Fruit fly (Drosophila melanogaster) whole organism, embryonic: ENCODE data around the gene Bcat.

Source experiments
- B-H1 ChIP-seq: fragments of 200-800 bp; sonication (Bioruptor generic); IDR thresholded peaks from 3 replicates; pipeline ENCODE4 v1.3.6; 2022; ENCODE audit warnings: missing biosample characterization, missing genetic modification characterization
- CG10321 ChIP-seq: fragments of 200-800 bp; sonication (Bioruptor generic); IDR thresholded peaks from 2 replicates; pipeline ENCODE4 v1.3.6; 2022; ENCODE audit warnings: missing biosample characterization, missing genetic modification characterization
- CG11085 ChIP-seq: fragments of 200-800 bp; sonication (Bioruptor generic); IDR thresholded peaks from 2 replicates; pipeline ENCODE4 v1.3.6; 2022; ENCODE audit warnings: missing biosample characterization, missing genetic modification characterization
- CG11560 ChIP-seq: fragments of 200-800 bp; sonication (Bioruptor generic); IDR thresholded peaks from 3 replicates; pipeline ENCODE4 v1.3.6; 2022; ENCODE audit warnings: missing biosample characterization, missing genetic modification characterization
- CG14965 ChIP-seq: fragments of 200-800 bp; sonication (Bioruptor generic); optimal IDR thresholded peaks from 2 replicates; lab custom pipeline; 2016; ENCODE audit warnings: missing biosample characterization, missing genetic modification characterization, borderline replicate concordance
- CG15269 ChIP-seq: fragments of 200-800 bp; sonication (Bioruptor generic); optimal IDR thresholded peaks from 2 replicates; lab custom pipeline; 2018; ENCODE audit warnings: missing biosample characterization, mild to moderate bottlenecking, missing genetic modification characterization, moderate library complexity
- CG1647 ChIP-seq: fragments of 200-800 bp; sonication (Bioruptor generic); optimal IDR thresholded peaks from 3 replicates; lab custom pipeline; 2016; ENCODE audit warnings: missing biosample characterization, missing genetic modification characterization
- CG2875 ChIP-seq: fragments of 200-800 bp; sonication (Bioruptor generic); optimal IDR thresholded peaks from 2 replicates; lab custom pipeline; 2017; ENCODE audit warnings: missing biosample characterization, mild to moderate bottlenecking, missing genetic modification characterization, missing genetic modification reagents
- CG2889 ChIP-seq: fragments of 200-800 bp; sonication (Bioruptor generic); IDR thresholded peaks from 3 replicates; pipeline ENCODE4 v1.3.6; 2022; ENCODE audit warnings: missing biosample characterization, missing genetic modification characterization
- CG4360 ChIP-seq: fragments of 200-800 bp; sonication (Bioruptor generic); IDR thresholded peaks from 2 replicates; pipeline ENCODE4 v1.3.6; 2022; ENCODE audit warnings: missing biosample characterization, missing genetic modification characterization
- CG4404 ChIP-seq: fragments of 200-800 bp; sonication (Bioruptor generic); IDR thresholded peaks from 2 replicates; pipeline ENCODE4 v1.3.6; 2022; ENCODE audit warnings: missing biosample characterization, missing genetic modification characterization
- CG6254 ChIP-seq: fragments of 200-800 bp; sonication (Bioruptor generic); optimal IDR thresholded peaks from 3 replicates; lab custom pipeline; 2017; ENCODE audit warnings: mild to moderate bottlenecking, missing biosample characterization, missing genetic modification reagents, missing genetic modification characterization
- CG6654 ChIP-seq: fragments of 200-800 bp; sonication (Bioruptor generic); optimal IDR thresholded peaks from 2 replicates; lab custom pipeline; 2017; ENCODE audit warnings: missing biosample characterization, mild to moderate bottlenecking, missing genetic modification characterization
- CG7556 ChIP-seq: fragments of 200-800 bp; sonication (Bioruptor generic); optimal IDR thresholded peaks from 2 replicates; lab custom pipeline; 2017; ENCODE audit warnings: missing biosample characterization, mild to moderate bottlenecking, missing genetic modification characterization
- CG9817 ChIP-seq: fragments of 200-800 bp; sonication (Bioruptor generic); optimal IDR thresholded peaks from 2 replicates; lab custom pipeline; 2018; ENCODE audit warnings: missing biosample characterization, mild to moderate bottlenecking, missing genetic modification characterization, moderate library complexity
- Dfd ChIP-seq, 2 experiments: fragments of >200 bp; optimal IDR thresholded peaks; 2 replicates each; lab custom pipeline; 2017; ENCODE audit warnings: missing biosample characterization in 2 of 2, missing genetic modification characterization in 2 of 2
- Drgx ChIP-seq: fragments of 200-800 bp; sonication (Bioruptor generic); IDR thresholded peaks from 2 replicates; pipeline ENCODE4 v1.3.6; 2022; ENCODE audit warnings: missing biosample characterization, missing genetic modification characterization
- ERR ChIP-seq: fragments of 200-800 bp; sonication (Bioruptor generic); optimal IDR thresholded peaks from 2 replicates; lab custom pipeline; 2016; ENCODE audit warnings: missing biosample characterization, missing genetic modification characterization
- Fer2 ChIP-seq: fragments of 200-800 bp; sonication (Bioruptor generic); optimal IDR thresholded peaks from 2 replicates; lab custom pipeline; 2018; ENCODE audit warnings: missing biosample characterization, mild to moderate bottlenecking, missing genetic modification characterization, moderate library complexity
- Hr3 ChIP-seq: fragments of 200-800 bp; sonication (Bioruptor generic); optimal IDR thresholded peaks from 3 replicates; lab custom pipeline; 2016; ENCODE audit warnings: missing biosample characterization, missing genetic modification characterization
- Hr39 ChIP-seq: fragments of >200 bp; optimal IDR thresholded peaks from 2 replicates; lab custom pipeline; 2017
- Kr ChIP-seq: fragments of 200-800 bp; sonication (Bioruptor generic); optimal IDR thresholded peaks from 2 replicates; lab custom pipeline; 2017; ENCODE audit warnings: missing biosample characterization, mild to moderate bottlenecking, missing genetic modification characterization
- Lim3 ChIP-seq: fragments of 200-800 bp; sonication (Bioruptor generic); IDR thresholded peaks from 2 replicates; pipeline ENCODE4 v1.3.6; 2022; ENCODE audit warnings: missing biosample characterization, missing genetic modification characterization
- Med ChIP-seq: fragments of 200-800 bp; sonication (Bioruptor generic); peaks from one replicate; lab custom pipeline; 2016; ENCODE audit warnings: missing biosample characterization, missing genetic modification characterization, mild to moderate bottlenecking, inconsistent platforms, moderate library complexity
- Mrtf ChIP-seq: fragments of 200-800 bp; sonication (Bioruptor generic); IDR thresholded peaks from 3 replicates; pipeline ENCODE4 v1.3.6; 2022; ENCODE audit warnings: missing biosample characterization, missing genetic modification characterization
- Optix ChIP-seq: fragments of 200-800 bp; sonication (Bioruptor generic); IDR thresholded peaks from 3 replicates; pipeline ENCODE4 v1.3.6; 2022; ENCODE audit warnings: missing biosample characterization, missing genetic modification characterization
- Ptx1 ChIP-seq: fragments of 200-800 bp; sonication (Bioruptor generic); IDR thresholded peaks from 2 replicates; pipeline ENCODE4 v1.3.6; 2022; ENCODE audit warnings: missing biosample characterization, missing genetic modification characterization
- Ravus ChIP-seq: fragments of 200-800 bp; sonication (Bioruptor generic); IDR thresholded peaks from 2 replicates; pipeline ENCODE4 v1.3.6; 2022; ENCODE audit warnings: missing biosample characterization, missing genetic modification characterization
- Scr ChIP-seq: fragments of 200-800 bp; sonication (Bioruptor generic); IDR thresholded peaks from 2 replicates; pipeline ENCODE4 v1.3.6; 2022; ENCODE audit warnings: missing biosample characterization, missing genetic modification characterization; ENCODE audit not compliant: partially characterized antibody
- Side ChIP-seq: fragments of 200-800 bp; sonication (Bioruptor generic); optimal IDR thresholded peaks from 2 replicates; lab custom pipeline; 2016; ENCODE audit warnings: missing biosample characterization, missing genetic modification characterization
- Trl ChIP-seq, 3 experiments: fragments of >200 bp in 2 of 3; fragments of 200-800 bp in 1 of 3; sonication (Bioruptor generic) in 1 of 3; optimal IDR thresholded peaks; 2 replicates in 1 of 3; 3 replicates in 2 of 3; lab custom pipeline; 2016 to 2017; ENCODE audit warnings: missing biosample characterization in 1 of 3, missing genetic modification characterization in 1 of 3
- al ChIP-seq: fragments of 200-800 bp; sonication (Bioruptor generic); IDR thresholded peaks from 2 replicates; pipeline ENCODE4 v1.3.6; 2022; ENCODE audit warnings: missing biosample characterization, missing genetic modification characterization
- bab2 ChIP-seq: fragments of 200-800 bp; sonication (Bioruptor generic); optimal IDR thresholded peaks from 2 replicates; lab custom pipeline; 2016; ENCODE audit warnings: missing biosample characterization, missing genetic modification characterization
- crc ChIP-seq: fragments of 200-800 bp; sonication (Bioruptor generic); optimal IDR thresholded peaks from 2 replicates; lab custom pipeline; 2016; ENCODE audit warnings: missing biosample characterization, missing genetic modification characterization
- hbn ChIP-seq: fragments of 200-800 bp; sonication (Bioruptor generic); IDR thresholded peaks from 2 replicates; pipeline ENCODE4 v1.3.6; 2022; ENCODE audit warnings: missing biosample characterization, missing genetic modification characterization; ENCODE audit not compliant: partially characterized antibody
- ind ChIP-seq: fragments of 200-800 bp; sonication (Bioruptor generic); optimal IDR thresholded peaks from 3 replicates; lab custom pipeline; 2016; ENCODE audit warnings: missing biosample characterization, missing genetic modification characterization
- inv ChIP-seq: fragments of 200-800 bp; sonication (Bioruptor generic); IDR thresholded peaks from 2 replicates; pipeline ENCODE4 v1.3.6; 2022; ENCODE audit warnings: missing biosample characterization, missing genetic modification characterization; ENCODE audit not compliant: partially characterized antibody
- lola ChIP-seq, 3 experiments: fragments of >200 bp in 2 of 3; fragments of 200-800 bp in 1 of 3; sonication (Bioruptor generic) in 1 of 3; optimal IDR thresholded peaks; 2 replicates each; lab custom pipeline; 2017 to 2019; ENCODE audit warnings: missing biosample characterization in 3 of 3, missing genetic modification characterization in 3 of 3, mild to moderate bottlenecking in 1 of 3, moderate library complexity in 1 of 3
- lov ChIP-seq, 2 experiments: fragments of 200-800 bp in 1 of 2; fragments of >200 bp in 1 of 2; sonication (Bioruptor generic) in 1 of 2; IDR thresholded peaks in 1 of 2; optimal IDR thresholded peaks in 1 of 2; 2 replicates in 1 of 2; 3 replicates in 1 of 2; pipeline versions ENCODE4 v1.3.6 to Lab custom; 2017 to 2022; ENCODE audit warnings: missing biosample characterization in 1 of 2, missing genetic modification characterization in 1 of 2
- nerfin-2 ChIP-seq: fragments of 200-800 bp; sonication (Bioruptor generic); IDR thresholded peaks from 2 replicates; pipeline ENCODE4 v1.3.6; 2022; ENCODE audit warnings: missing biosample characterization, missing genetic modification characterization; ENCODE audit not compliant: partially characterized antibody
- pnt ChIP-seq: fragments of 200-800 bp; sonication (Bioruptor generic); optimal IDR thresholded peaks from 3 replicates; lab custom pipeline; 2016; ENCODE audit warnings: missing biosample characterization, missing genetic modification characterization
- prd ChIP-seq, 3 experiments: fragments of >200 bp in 2 of 3; fragments of 200-800 bp in 1 of 3; sonication (Bioruptor generic) in 1 of 3; optimal IDR thresholded peaks in 2 of 3; IDR thresholded peaks in 1 of 3; 2 replicates in 2 of 3; 3 replicates in 1 of 3; pipeline versions ENCODE4 v1.3.6 to Lab custom; 2017 to 2022; ENCODE audit warnings: missing biosample characterization in 1 of 3, missing genetic modification characterization in 1 of 3
- pzg ChIP-seq: fragments of 200-800 bp; sonication (Bioruptor generic); optimal IDR thresholded peaks from 3 replicates; lab custom pipeline; 2018; ENCODE audit warnings: missing biosample characterization, mild to moderate bottlenecking, missing genetic modification characterization, moderate library complexity
- sens ChIP-seq: fragments of 200-800 bp; sonication (Bioruptor generic); peaks from one replicate; lab custom pipeline; 2016; ENCODE audit warnings: missing biosample characterization, missing genetic modification characterization
- sisA ChIP-seq: fragments of 200-800 bp; sonication (Bioruptor generic); IDR thresholded peaks from 2 replicates; pipeline ENCODE4 v1.3.6; 2022; ENCODE audit warnings: missing biosample characterization, missing genetic modification characterization
- slbo ChIP-seq: fragments of 200-800 bp; sonication (Bioruptor generic); IDR thresholded peaks from 2 replicates; pipeline ENCODE4 v1.3.6; 2022; ENCODE audit warnings: missing biosample characterization, missing genetic modification characterization
- sob ChIP-seq: fragments of 200-800 bp; sonication (Bioruptor generic); IDR thresholded peaks from 2 replicates; pipeline ENCODE4 v1.3.6; 2022; ENCODE audit warnings: missing biosample characterization, missing genetic modification characterization
- tgo ChIP-seq: fragments of 200-800 bp; sonication (Bioruptor generic); IDR thresholded peaks from 3 replicates; pipeline ENCODE4 v1.3.6; 2022; ENCODE audit warnings: missing biosample characterization, missing genetic modification characterization
- trem ChIP-seq: fragments of 200-800 bp; optimal IDR thresholded peaks from 3 replicates; lab custom pipeline; 2019; ENCODE audit warnings: missing biosample characterization, mild to moderate bottlenecking, missing genetic modification characterization, moderate library complexity
- wek ChIP-seq: fragments of 200-800 bp; sonication (Bioruptor generic); optimal IDR thresholded peaks from 3 replicates; lab custom pipeline; 2018; ENCODE audit warnings: missing biosample characterization, mild to moderate bottlenecking, missing genetic modification characterization, moderate library complexity

Gene Bcat

DNA sequence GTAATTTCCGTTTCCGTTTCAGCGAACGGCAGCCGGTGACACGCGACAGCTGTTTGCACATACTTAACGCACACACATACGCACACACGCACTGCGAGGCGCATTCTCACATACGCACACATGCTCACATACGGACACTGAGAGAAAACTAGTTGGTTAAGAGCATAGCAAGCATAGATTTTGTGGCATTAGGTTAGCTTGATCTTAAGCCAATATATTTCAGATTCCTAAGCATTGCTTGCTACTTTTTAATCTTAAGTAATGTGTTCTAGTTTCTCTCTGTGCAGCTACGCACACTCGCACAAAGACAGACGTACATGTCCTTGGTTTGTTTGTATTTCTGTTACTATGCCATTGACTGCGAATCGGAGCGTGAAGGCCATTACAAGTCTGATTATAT, 37.4 kb downstream of the Bcat start (continued):
- TF ChIP-seq lov (optimal IDR thresholded peaks at IDR 0.05; lab: Kevin White, UChicago), result no peak
- TF ChIP-seq lov (GFP tag; IDR thresholded peaks at IDR 0.05; lab: Robert Waterston, UW), result no peak
- TF ChIP-seq Fer2 (tag; lab: Kevin White, UChicago), result no peak
- no peak for TF ChIP-seq al (GFP tag; lab: Robert Waterston, UW)
- no peak for TF ChIP-seq Lim3 (GFP tag; lab: Robert Waterston, UW)
- peak; percentile 21 for TF ChIP-seq CG7556 (GFP tag; lab: Kevin White, UChicago)
- TF ChIP-seq CG11085 (GFP tag; lab: Robert Waterston, UW), result no peak
- TF ChIP-seq prd (optimal IDR thresholded peaks at IDR 0.05; lab: Kevin White, UChicago), result no peak
- peak; percentile 50; the same call in 2 of the 3 replicates for TF ChIP-seq prd (GFP tag; IDR thresholded peaks at IDR 0.05; lab: Robert Waterston, UW)
- TF ChIP-seq B-H1 (GFP tag; lab: Robert Waterston, UW), result peak; percentile 19; the same call in 1 of the 3 replicates
- peak; percentile 13 for TF ChIP-seq CG15269 (tag; lab: Kevin White, UChicago)
- no peak for TF ChIP-seq wek (GFP tag; lab: Kevin White, UChicago)
- no peak for TF ChIP-seq pnt
- no peak for TF ChIP-seq CG6654 (GFP tag; lab: Kevin White, UChicago)
- TF ChIP-seq Optix, result peak; percentile 35; the same call in 1 of the 3 replicates
- no peak for TF ChIP-seq Trl (optimal IDR thresholded peaks at IDR 0.05; lab: Kevin White, UChicago)
- no peak for TF ChIP-seq Trl (GFP tag; optimal IDR thresholded peaks at IDR 0.05; lab: Kevin White, UChicago)
- TF ChIP-seq bab2 (GFP tag; lab: Kevin White, UChicago), result no peak
- no peak for TF ChIP-seq Hr3 (GFP tag; lab: Kevin White, UChicago)
- no peak for TF ChIP-seq CG2875
- TF ChIP-seq sens (GFP tag; lab: Kevin White, UChicago), result peak; percentile 46
- 0 out of 3 replicates have a peak, but pooled peaks have one; percentile 24 for TF ChIP-seq Mrtf
- TF ChIP-seq Dfd (GFP tag; optimal IDR thresholded peaks at IDR 0.05; lab: Kevin White, UChicago), result no peak
- no peak for TF ChIP-seq CG14965 (GFP tag; lab: Kevin White, UChicago)
- peak; percentile 53 for TF ChIP-seq slbo (GFP tag; lab: Robert Waterston, UW)
- TF ChIP-seq Ravus, result no peak
- TF ChIP-seq CG11560, result 0 out of 3 replicates have a peak, but pooled peaks have one; percentile 25
- TF ChIP-seq Side (GFP tag; lab: Kevin White, UChicago), result no peak
- TF ChIP-seq Hr39 (lab: Kevin White, UChicago), result no peak
- no peak for TF ChIP-seq Kr (GFP tag; lab: Kevin White, UChicago)
- TF ChIP-seq Drgx (GFP tag; lab: Robert Waterston, UW), result no peak
- no peak for TF ChIP-seq ERR (GFP tag; lab: Kevin White, UChicago)
- no peak for TF ChIP-seq Scr
- TF ChIP-seq CG1647 (GFP tag; lab: Kevin White, UChicago), result no peak
- TF ChIP-seq lola (GFP tag; optimal IDR thresholded peaks at IDR 0.05; lab: Kevin White, UChicago), result no peak
- TF ChIP-seq nerfin-2 (GFP tag; lab: Robert Waterston, UW), result no peak
- TF ChIP-seq CG4360 (GFP tag; lab: Robert Waterston, UW), result no peak
- TF ChIP-seq sisA (GFP tag; lab: Robert Waterston, UW), result peak; percentile 13; the same call in 1 of the 2 replicates
- TF ChIP-seq CG6254 (GFP tag; lab: Kevin White, UChicago), result no peak
- peak; percentile 11; the same call in 1 of the 2 replicates for TF ChIP-seq Ptx1
- TF ChIP-seq CG4404 (GFP tag; lab: Robert Waterston, UW), result no peak
- no peak for TF ChIP-seq inv
- TF ChIP-seq CG9817 (tag; lab: Kevin White, UChicago), result peak; percentile 28
- peak; percentile 22 for TF ChIP-seq ind (GFP tag; lab: Kevin White, UChicago)
- no peak for TF ChIP-seq CG10321 (GFP tag; lab: Robert Waterston, UW)
- TF ChIP-seq hbn (GFP tag; lab: Robert Waterston, UW), result no peak
- TF ChIP-seq CG2889, result no peak
- no peak for TF ChIP-seq crc (GFP tag; lab: Kevin White, UChicago)
- TF ChIP-seq pzg (GFP tag; lab: Kevin White, UChicago), result no peak
- TF ChIP-seq Med, result peak; percentile 86
- TF ChIP-seq trem, result no peak
- TF ChIP-seq tgo, result no peak
- no peak for TF ChIP-seq sob (GFP tag; lab: Robert Waterston, UW)
